Fruit fly (Drosophila melanogaster) whole organism, embryonic: ENCODE data around the gene Trs23.

Experiments used
- Atf6 ChIP-seq: fragments of 200-800 bp; sonication (Bioruptor generic); IDR thresholded peaks from 2 replicates; pipeline ENCODE4 v1.3.6; 2022; ENCODE audit warnings: missing biosample characterization, missing genetic modification characterization
- CG10147 ChIP-seq: fragments of 200-800 bp; sonication (Bioruptor generic); optimal IDR thresholded peaks from 2 replicates; lab custom pipeline; 2019; ENCODE audit warnings: missing biosample characterization, mild to moderate bottlenecking, missing genetic modification characterization, moderate library complexity
- CG12219 ChIP-seq: fragments of 200-800 bp; sonication (Bioruptor generic); optimal IDR thresholded peaks from 3 replicates; lab custom pipeline; 2018; ENCODE audit warnings: missing biosample characterization, mild to moderate bottlenecking, missing genetic modification characterization
- CG12236 ChIP-seq: fragments of 200-800 bp; sonication (Bioruptor generic); optimal IDR thresholded peaks from 2 replicates; lab custom pipeline; 2016; ENCODE audit warnings: missing biosample characterization, missing genetic modification characterization
- CG12769 ChIP-seq: fragments of 200-800 bp; sonication (Bioruptor generic); optimal IDR thresholded peaks from 2 replicates; lab custom pipeline; 2019; ENCODE audit warnings: missing biosample characterization, mild to moderate bottlenecking, missing genetic modification characterization, moderate library complexity
- CG12942 ChIP-seq: fragments of 200-800 bp; sonication (Bioruptor generic); optimal IDR thresholded peaks from 3 replicates; lab custom pipeline; 2016; ENCODE audit warnings: missing biosample characterization, missing genetic modification characterization
- CG1602 ChIP-seq: fragments of 200-800 bp; sonication (Bioruptor generic); optimal IDR thresholded peaks from 3 replicates; lab custom pipeline; 2016; ENCODE audit warnings: missing biosample characterization, missing genetic modification characterization
- CG16863 ChIP-seq: fragments of 200-800 bp; sonication (Bioruptor generic); optimal IDR thresholded peaks from 3 replicates; lab custom pipeline; 2016; ENCODE audit warnings: missing biosample characterization, missing genetic modification characterization
- CG17186 ChIP-seq: fragments of 200-800 bp; sonication (Bioruptor generic); optimal IDR thresholded peaks from 3 replicates; lab custom pipeline; 2017; ENCODE audit warnings: missing biosample characterization, missing genetic modification reagents, missing genetic modification characterization
- CG17361 ChIP-seq: fragments of 200-800 bp; sonication (Bioruptor generic); IDR thresholded peaks from 3 replicates; pipeline ENCODE4 v1.3.6; 2022; ENCODE audit warnings: missing biosample characterization, missing genetic modification characterization
- CG18764 ChIP-seq: fragments of 200-800 bp; sonication (Bioruptor generic); optimal IDR thresholded peaks from 3 replicates; lab custom pipeline; 2016; ENCODE audit warnings: missing biosample characterization, missing genetic modification characterization
- CG30431 ChIP-seq: fragments of 200-800 bp; sonication (Bioruptor generic); optimal IDR thresholded peaks from 2 replicates; lab custom pipeline; 2017; ENCODE audit warnings: missing biosample characterization, missing genetic modification characterization
- CG3281 ChIP-seq: fragments of 200-800 bp; sonication (Bioruptor generic); optimal IDR thresholded peaks from 3 replicates; lab custom pipeline; 2017; ENCODE audit warnings: missing biosample characterization, mild to moderate bottlenecking, missing genetic modification characterization
- CG33557 ChIP-seq: fragments of 200-800 bp; sonication (Bioruptor generic); optimal IDR thresholded peaks from 2 replicates; lab custom pipeline; 2019; ENCODE audit warnings: missing biosample characterization, mild to moderate bottlenecking, missing genetic modification characterization, moderate library complexity
- CG3726 ChIP-seq: fragments of 200-800 bp; sonication (Bioruptor generic); IDR thresholded peaks from 3 replicates; pipeline ENCODE4, ENCODE4 v1.3.6; 2022; ENCODE audit warnings: missing biosample characterization, missing genetic modification characterization
- CG4424 ChIP-seq: fragments of 200-800 bp; sonication (Bioruptor generic); optimal IDR thresholded peaks from 3 replicates; lab custom pipeline; 2016; ENCODE audit warnings: missing biosample characterization, missing genetic modification characterization
- CG5180 ChIP-seq: fragments of 200-800 bp; sonication (Bioruptor generic); optimal IDR thresholded peaks from 3 replicates; lab custom pipeline; 2017; ENCODE audit warnings: missing biosample characterization, missing genetic modification characterization, mild to moderate bottlenecking, moderate library complexity, missing genetic modification reagents
- CG7357 ChIP-seq: fragments of 200-800 bp; sonication (Bioruptor generic); IDR thresholded peaks from 3 replicates; pipeline ENCODE4 v1.3.6; 2022; ENCODE audit warnings: missing biosample characterization, missing genetic modification characterization
- CG7745 ChIP-seq: fragments of 200-800 bp; sonication (Bioruptor generic); optimal IDR thresholded peaks from 2 replicates; lab custom pipeline; 2018; ENCODE audit warnings: missing biosample characterization, mild to moderate bottlenecking, missing genetic modification characterization, moderate library complexity
- D ChIP-seq, 2 experiments: fragments of 200-800 bp in 1 of 2; fragments of >200 bp in 1 of 2; sonication (Bioruptor generic) in 1 of 2; optimal IDR thresholded peaks; 2 replicates in 1 of 2; 3 replicates in 1 of 2; lab custom pipeline; 2017; ENCODE audit warnings: mild to moderate bottlenecking in 1 of 2, missing biosample characterization in 1 of 2, missing genetic modification characterization in 1 of 2, missing genetic modification reagents in 1 of 2
- Ets97D ChIP-seq: fragments of 200-800 bp; sonication (Bioruptor generic); optimal IDR thresholded peaks from 3 replicates; lab custom pipeline; 2016; ENCODE audit warnings: missing biosample characterization, missing genetic modification characterization
- Gug ChIP-seq: fragments of 200-800 bp; sonication (Bioruptor generic); IDR thresholded peaks from 4 replicates; pipeline ENCODE4 v1.3.6; 2022; ENCODE audit warnings: missing biosample characterization, missing genetic modification characterization
- Jarid2 ChIP-seq: fragments of 200-800 bp; sonication (Bioruptor generic); optimal IDR thresholded peaks from 3 replicates; lab custom pipeline; 2017; ENCODE audit warnings: mild to moderate bottlenecking, missing biosample characterization, missing genetic modification reagents, missing genetic modification characterization
- Lim3 ChIP-seq: fragments of 200-800 bp; sonication (Bioruptor generic); IDR thresholded peaks from 2 replicates; pipeline ENCODE4 v1.3.6; 2022; ENCODE audit warnings: missing biosample characterization, missing genetic modification characterization
- MTF-1 ChIP-seq: fragments of 200-800 bp; sonication (Bioruptor generic); optimal IDR thresholded peaks from 2 replicates; lab custom pipeline; 2018; ENCODE audit warnings: missing biosample characterization, mild to moderate bottlenecking, missing genetic modification characterization, borderline replicate concordance
- Max ChIP-seq: fragments of 200-800 bp; sonication (Bioruptor generic); optimal IDR thresholded peaks from 2 replicates; lab custom pipeline; 2016; ENCODE audit warnings: missing biosample characterization, mild to moderate bottlenecking, missing genetic modification characterization
- NK7.1 ChIP-seq: fragments of 200-800 bp; sonication (Bioruptor generic); optimal IDR thresholded peaks from 3 replicates; lab custom pipeline; 2016; ENCODE audit warnings: missing biosample characterization, missing genetic modification characterization
- Nf-YC ChIP-seq: fragments of 200-800 bp; optimal IDR thresholded peaks from 3 replicates; lab custom pipeline; 2019; ENCODE audit warnings: missing biosample characterization, mild to moderate bottlenecking, missing genetic modification characterization, moderate library complexity
- Oaz ChIP-seq: fragments of 200-800 bp; sonication (Bioruptor generic); IDR thresholded peaks from 2 replicates; pipeline ENCODE4 v1.3.6; 2022; ENCODE audit warnings: missing biosample characterization, missing genetic modification characterization
- Oli ChIP-seq: fragments of 200-800 bp; sonication (Bioruptor generic); optimal IDR thresholded peaks from 2 replicates; lab custom pipeline; 2018; ENCODE audit warnings: missing biosample characterization, mild to moderate bottlenecking, missing genetic modification characterization, moderate library complexity
- Opbp ChIP-seq: fragments of 200-800 bp; sonication (Bioruptor generic); IDR thresholded peaks from 3 replicates; pipeline ENCODE4 v1.3.6; 2022; ENCODE audit warnings: missing biosample characterization, missing genetic modification characterization; ENCODE audit not compliant: partially characterized antibody
- Optix ChIP-seq: fragments of 200-800 bp; sonication (Bioruptor generic); IDR thresholded peaks from 3 replicates; pipeline ENCODE4 v1.3.6; 2022; ENCODE audit warnings: missing biosample characterization, missing genetic modification characterization
- Pdp1 ChIP-seq, 2 experiments: fragments of 200-800 bp; sonication (Bioruptor generic); optimal IDR thresholded peaks; 3 replicates each; lab custom pipeline; 2016; ENCODE audit warnings: missing biosample characterization in 2 of 2, missing genetic modification characterization in 2 of 2, mild to moderate bottlenecking in 1 of 2, moderate library complexity in 1 of 2
- Side ChIP-seq: fragments of 200-800 bp; sonication (Bioruptor generic); optimal IDR thresholded peaks from 2 replicates; lab custom pipeline; 2016; ENCODE audit warnings: missing biosample characterization, missing genetic modification characterization
- Spps ChIP-seq: fragments of 200-800 bp; sonication (Bioruptor generic); optimal IDR thresholded peaks from 2 replicates; lab custom pipeline; 2018; ENCODE audit warnings: missing biosample characterization, mild to moderate bottlenecking, missing genetic modification characterization
- ap ChIP-seq: fragments of 200-800 bp; sonication (Bioruptor generic); IDR thresholded peaks from 2 replicates; pipeline ENCODE4 v1.3.6; 2022; ENCODE audit warnings: missing biosample characterization, missing genetic modification characterization
- ara ChIP-seq: fragments of 200-800 bp; sonication (Bioruptor generic); IDR thresholded peaks from 2 replicates; pipeline ENCODE4 v1.3.6; 2022; ENCODE audit warnings: missing biosample characterization, missing genetic modification characterization
- az2 ChIP-seq: fragments of 200-800 bp; sonication (Bioruptor generic); optimal IDR thresholded peaks from 3 replicates; lab custom pipeline; 2016; ENCODE audit warnings: missing biosample characterization, missing genetic modification characterization
- bab2 ChIP-seq: fragments of 200-800 bp; sonication (Bioruptor generic); optimal IDR thresholded peaks from 2 replicates; lab custom pipeline; 2016; ENCODE audit warnings: missing biosample characterization, missing genetic modification characterization
- chn ChIP-seq: fragments of 200-800 bp; sonication (Bioruptor generic); optimal IDR thresholded peaks from 2 replicates; lab custom pipeline; 2016; ENCODE audit warnings: missing biosample characterization, missing genetic modification characterization
- disco-r ChIP-seq: fragments of 200-800 bp; sonication (Bioruptor generic); optimal IDR thresholded peaks from 2 replicates; lab custom pipeline; 2016; ENCODE audit warnings: missing biosample characterization, missing genetic modification characterization
- eve ChIP-seq, 2 experiments: fragments of >200 bp; optimal IDR thresholded peaks; 2 replicates each; lab custom pipeline; 2017; ENCODE audit warnings: missing biosample characterization in 2 of 2, missing genetic modification characterization in 2 of 2
- gcm2 ChIP-seq: fragments of 200-800 bp; sonication (Bioruptor generic); optimal IDR thresholded peaks from 2 replicates; lab custom pipeline; 2016; ENCODE audit warnings: missing biosample characterization, missing genetic modification characterization
- gt ChIP-seq: fragments of 200-800 bp; sonication (Bioruptor generic); IDR thresholded peaks from 2 replicates; pipeline ENCODE4 v1.3.6; 2022; ENCODE audit warnings: missing biosample characterization, missing genetic modification characterization
- lilli ChIP-seq: fragments of 200-800 bp; sonication (Bioruptor generic); optimal IDR thresholded peaks from 3 replicates; lab custom pipeline; 2016; ENCODE audit warnings: missing biosample characterization, missing genetic modification characterization
- pho ChIP-seq: fragments of 200-800 bp; sonication (Bioruptor generic); optimal IDR thresholded peaks from 2 replicates; lab custom pipeline; 2016; ENCODE audit warnings: missing biosample characterization, missing genetic modification characterization
- rib ChIP-seq: fragments of 200-800 bp; sonication (Bioruptor generic); IDR thresholded peaks from 2 replicates; pipeline ENCODE4 v1.3.6; 2022; ENCODE audit warnings: missing biosample characterization, missing genetic modification characterization
- ssp ChIP-seq: fragments of 200-800 bp; sonication (Bioruptor generic); IDR thresholded peaks from 2 replicates; pipeline ENCODE4 v1.3.6; 2022; ENCODE audit warnings: missing biosample characterization, missing genetic modification characterization
- stwl ChIP-seq: fragments of 200-800 bp; sonication (Bioruptor generic); optimal IDR thresholded peaks from 3 replicates; lab custom pipeline; 2018; ENCODE audit warnings: missing biosample characterization, mild to moderate bottlenecking, missing genetic modification characterization, moderate library complexity
- tin ChIP-seq: fragments of 200-800 bp; sonication (Bioruptor generic); optimal IDR thresholded peaks from 3 replicates; lab custom pipeline; 2016; ENCODE audit warnings: missing biosample characterization, missing genetic modification characterization
- vnd ChIP-seq: fragments of 200-800 bp; sonication (Bioruptor generic); IDR thresholded peaks from 3 replicates; pipeline ENCODE4 v1.3.6; 2022; ENCODE audit warnings: missing biosample characterization, missing genetic modification characterization; ENCODE audit not compliant: partially characterized antibody

Trs23 gene

dm6 chr2L:8732702-8733101 lies 46.7 kb downstream of the Trs23 start (continued):
- TF ChIP-seq CG7357 (GFP tag; lab: Robert Waterston, UW) (no peak), Side (GFP tag; lab: Kevin White, UChicago) (no peak), CG12769 (tag; lab: Kevin White, UChicago) (peak; percentile 69), gt (GFP tag; lab: Robert Waterston, UW) (no peak), MTF-1 (GFP tag; lab: Kevin White, UChicago) (no peak), NK7.1 (GFP tag; lab: Kevin White, UChicago) (no peak), Pdp1 (GFP tag; optimal IDR thresholded peaks at IDR 0.05; lab: Kevin White, UChicago) (no peak), CG17361 (GFP tag; lab: Robert Waterston, UW) (0 out of 3 replicates have a peak, but pooled peaks have one; percentile 34), CG1602 (GFP tag; lab: Kevin White, UChicago) (no peak), az2 (GFP tag; lab: Kevin White, UChicago) (peak; percentile 1), gcm2 (no peak), CG4424 (no peak), Spps (no peak), chn (GFP tag; lab: Kevin White, UChicago) (no peak), Oaz (no peak), CG10147 (no peak), Gug (GFP tag; lab: Robert Waterston, UW) (no peak), ssp (GFP tag; lab: Robert Waterston, UW) (no peak), ara (GFP tag; lab: Robert Waterston, UW) (0 out of 2 replicates have a peak, but pooled peaks have one; percentile 28), Optix (GFP tag; lab: Robert Waterston, UW) (no peak), CG5180 (GFP tag; lab: Kevin White, UChicago) (no peak), Atf6 (GFP tag; lab: Robert Waterston, UW) (peak; percentile 25; the same call in 1 of the 2 replicates), CG12942 (GFP tag; lab: Kevin White, UChicago) (no peak), CG33557 (GFP tag; lab: Kevin White, UChicago) (no peak), pho (GFP tag; lab: Kevin White, UChicago) (no peak), Nf-YC (tag; lab: Kevin White, UChicago) (no peak), Max (GFP tag; lab: Kevin White, UChicago) (no peak), Ets97D (no peak), CG3726 (no peak), CG7745 (no peak), rib (GFP tag; lab: Robert Waterston, UW) (no peak), CG30431 (no peak), CG16863 (GFP tag; lab: Kevin White, UChicago) (no peak), D (optimal IDR thresholded peaks at IDR 0.05; lab: Kevin White, UChicago) (no peak), D (GFP tag; optimal IDR thresholded peaks at IDR 0.05; lab: Kevin White, UChicago) (no peak), lilli (GFP tag; lab: Kevin White, UChicago) (peak; percentile 34), disco-r (GFP tag; lab: Kevin White, UChicago) (no peak), stwl (tag; lab: Kevin White, UChicago) (no peak), Lim3 (GFP tag; lab: Robert Waterston, UW) (no peak), Oli (tag; lab: Kevin White, UChicago) (peak; percentile 52), CG17186 (no peak), ap (GFP tag; lab: Robert Waterston, UW) (no peak), CG12219 (GFP tag; lab: Kevin White, UChicago) (no peak), bab2 (GFP tag; lab: Kevin White, UChicago) (peak; percentile 24), Opbp (GFP tag; lab: Robert Waterston, UW) (no peak), eve (GFP tag; optimal IDR thresholded peaks at IDR 0.05; lab: Kevin White, UChicago) (no peak), CG3281 (GFP tag; lab: Kevin White, UChicago) (no peak), CG18764 (GFP tag; lab: Kevin White, UChicago) (no peak), vnd (GFP tag; lab: Robert Waterston, UW) (no peak), Jarid2 (GFP tag; lab: Kevin White, UChicago) (no peak), tin (no peak), CG12236 (GFP tag; lab: Kevin White, UChicago) (no peak)
